Worm (Caenorhabditis elegans) whole organism, midembryonic: ENCODE data around the gene mct-4.

Experiments
- flt-1 ChIP-seq: fragments of 200-800 bp; sonication (Bioruptor generic); IDR thresholded peaks from 2 replicates; pipeline ENCODE4 v1.3.6; 2022; ENCODE audit warnings: missing genetic modification characterization, missing compliant biosample characterization
- klf-2 ChIP-seq: fragments of 200-800 bp; sonication (Bioruptor generic); conservative IDR thresholded peaks from 2 replicates; pipeline ENCODE4 v1.3.6; 2022; ENCODE audit warnings: missing genetic modification reagents, missing genetic modification characterization, missing compliant biosample characterization
- ref-1 ChIP-seq: fragments of 200-800 bp; sonication (Bioruptor generic); conservative IDR thresholded peaks from 2 replicates; pipeline ENCODE4 v1.3.6; 2022; ENCODE audit warnings: missing genetic modification reagents, missing genetic modification characterization, missing compliant biosample characterization
- ztf-23 ChIP-seq: fragments of 200-800 bp; sonication (Bioruptor generic); IDR thresholded peaks from 2 replicates; pipeline ENCODE4 v1.3.6; 2022; ENCODE audit warnings: missing genetic modification reagents, missing genetic modification characterization, missing compliant biosample characterization
- ztf-29 ChIP-seq: fragments of 200-800 bp; sonication (Bioruptor generic); IDR thresholded peaks from 2 replicates; pipeline ENCODE4 v1.3.6; 2022; ENCODE audit warnings: missing genetic modification reagents, missing genetic modification characterization, missing compliant biosample characterization

- TF ChIP-seq ztf-29 (GFP tag; lab: Robert Waterston, UW) (no peak), ref-1 (GFP tag; lab: Robert Waterston, UW) (no peak), flt-1 (GFP tag; lab: Robert Waterston, UW) (no peak), klf-2 (GFP tag; lab: Robert Waterston, UW) (no peak), ztf-23 (GFP tag; lab: Robert Waterston, UW) (no peak)
These were observed 56.8 kb downstream of the mct-4 start for ce11 chrX:4872758-4873157.
